Worm (Caenorhabditis elegans): ENCODE measurements around the gene Y57G7A.1.

Y57G7A.1 gene

DNA sequence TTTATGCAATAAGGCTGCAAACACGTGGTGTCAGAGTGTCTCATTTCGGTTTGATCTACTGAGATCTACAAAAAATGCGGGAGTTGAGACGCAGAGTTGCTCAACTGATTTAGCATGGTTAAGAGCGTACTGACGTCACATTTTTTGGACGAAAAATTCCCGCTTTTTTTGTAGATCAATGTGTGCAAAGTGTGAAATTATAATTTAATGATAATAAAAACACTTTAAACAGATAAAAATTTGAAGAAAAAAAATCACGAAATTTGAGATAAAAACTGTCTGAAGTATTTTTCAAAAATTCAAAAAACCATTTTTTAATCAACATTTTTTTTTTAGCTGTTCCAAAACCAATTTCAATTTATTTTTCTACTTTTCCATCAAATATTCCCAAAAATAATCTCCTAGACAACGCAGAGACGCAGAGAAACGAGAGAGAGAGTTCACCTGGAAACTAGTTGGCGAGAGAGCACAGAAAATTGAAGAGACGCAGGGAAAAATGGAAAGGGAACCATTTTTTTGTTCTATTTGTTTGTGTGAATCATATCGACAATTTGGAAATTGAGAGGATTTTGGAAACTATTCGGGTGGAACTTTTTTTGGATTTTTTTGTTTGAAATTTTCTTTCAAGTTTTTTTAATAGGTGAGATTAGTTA lies 1.1 kb upstream of the Y57G7A.1 start:
- TF ChIP-seq W03F9.2 (tag; optimal IDR thresholded peaks at IDR 0.05) (no peak), dao-5 (tag; optimal IDR thresholded peaks at IDR 0.05) (no peak), him-1 (tag; optimal IDR thresholded peaks at IDR 0.05) (no peak)

DNA sequence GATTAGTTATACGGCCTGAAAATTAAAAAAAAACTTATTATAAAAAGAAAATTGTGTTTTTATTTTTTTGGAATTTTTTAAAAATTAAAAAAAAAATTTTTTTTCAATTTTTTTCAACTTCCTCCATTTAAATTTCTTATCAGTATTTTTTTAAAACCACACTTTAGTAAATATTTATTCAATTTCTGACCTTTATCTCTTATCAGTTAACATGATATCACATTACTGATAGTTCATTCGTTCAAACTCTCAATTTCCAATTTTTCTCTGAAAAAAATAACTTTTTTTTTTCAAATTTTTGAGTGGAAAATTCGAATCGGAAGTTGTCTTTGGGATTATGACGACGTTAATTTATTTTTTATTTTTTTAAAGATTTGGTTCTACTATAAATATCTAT lies 574 bp upstream of the Y57G7A.1 start:
- TF ChIP-seq W03F9.2 (tag; optimal IDR thresholded peaks at IDR 0.05) (no peak), dao-5 (tag; optimal IDR thresholded peaks at IDR 0.05) (no peak)

DNA sequence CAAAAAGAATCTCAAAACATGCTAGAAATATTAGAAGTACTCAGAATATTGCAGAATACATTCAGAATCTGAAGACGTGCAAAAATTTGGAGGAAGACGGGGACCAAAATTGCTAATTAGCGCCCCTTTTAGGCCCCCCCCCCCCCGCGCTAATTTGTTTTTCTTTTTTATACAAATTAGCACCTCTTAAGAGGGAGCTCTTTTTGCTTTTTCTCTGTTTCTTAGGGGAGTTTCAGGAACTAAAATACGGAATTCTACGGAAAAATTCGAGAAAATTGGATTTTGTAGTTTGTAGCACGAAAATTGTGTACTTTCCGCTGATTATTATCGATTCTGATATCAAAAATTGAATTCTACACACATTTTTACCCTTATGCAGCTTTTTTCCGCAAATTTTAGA lies 3.3 kb downstream of the Y57G7A.1 start, which contains the start of gene glb-31:
Gene glb-31 (minus strand): TSS at position 101 of the 400 bp plus-strand sequence.
- no peak for TF ChIP-seq W03F9.2 (tag; optimal IDR thresholded peaks at IDR 0.05)
- no peak for TF ChIP-seq dao-5 (tag; optimal IDR thresholded peaks at IDR 0.05)
- TF ChIP-seq him-1 (tag; optimal IDR thresholded peaks at IDR 0.05): no peak

DNA sequence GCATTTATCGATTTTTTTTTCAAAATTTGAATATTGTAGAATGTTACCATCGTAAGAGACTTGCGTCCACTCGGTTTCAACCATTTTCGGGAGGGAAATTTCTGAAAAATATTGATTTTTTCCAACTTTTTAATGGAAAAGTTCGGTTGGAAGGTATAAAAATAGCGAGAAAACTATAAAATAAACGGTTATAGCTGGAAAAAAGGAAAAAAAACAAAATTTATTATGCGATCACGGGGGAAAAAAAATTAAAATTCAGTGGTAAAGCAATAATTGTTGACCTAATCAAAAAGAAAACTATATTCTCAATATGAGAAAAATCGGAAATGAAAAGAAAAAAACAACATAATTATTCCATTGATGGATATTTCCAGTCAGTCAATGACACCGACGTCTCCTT lies 7.8 kb downstream of the Y57G7A.1 start, which contains the start of gene emc-2:
Gene emc-2 (minus strand): TSS at position 101 of the 400 bp plus-strand sequence.
- TF ChIP-seq dao-5 (tag; optimal IDR thresholded peaks at IDR 0.05): no peak
- TF ChIP-seq W03F9.2 (tag; optimal IDR thresholded peaks at IDR 0.05): no peak
- no peak for TF ChIP-seq him-1 (tag; optimal IDR thresholded peaks at IDR 0.05)

DNA sequence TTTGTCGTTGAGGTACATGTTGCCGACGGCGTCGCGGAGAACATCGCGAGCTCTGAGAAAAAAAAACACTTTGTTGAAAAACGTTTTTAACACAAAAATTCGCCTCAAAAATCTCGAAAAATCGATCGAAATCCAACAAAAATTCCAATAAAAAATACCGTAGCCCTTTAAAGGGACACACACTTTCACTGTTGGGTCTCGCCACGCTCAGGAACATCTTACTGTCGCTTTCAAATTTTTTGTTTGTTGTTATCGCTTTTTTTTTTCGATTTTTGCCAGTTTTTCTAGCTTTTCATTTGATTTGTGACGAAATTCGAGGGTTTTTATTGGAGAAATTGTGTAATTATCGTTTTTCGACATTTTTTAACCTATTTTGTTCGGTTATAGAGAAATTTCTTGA lies 8.3 kb downstream of the Y57G7A.1 start:
- TF ChIP-seq W03F9.2 (tag; optimal IDR thresholded peaks at IDR 0.05): peak; percentile 34
- no peak for TF ChIP-seq dao-5 (tag; optimal IDR thresholded peaks at IDR 0.05)

DNA sequence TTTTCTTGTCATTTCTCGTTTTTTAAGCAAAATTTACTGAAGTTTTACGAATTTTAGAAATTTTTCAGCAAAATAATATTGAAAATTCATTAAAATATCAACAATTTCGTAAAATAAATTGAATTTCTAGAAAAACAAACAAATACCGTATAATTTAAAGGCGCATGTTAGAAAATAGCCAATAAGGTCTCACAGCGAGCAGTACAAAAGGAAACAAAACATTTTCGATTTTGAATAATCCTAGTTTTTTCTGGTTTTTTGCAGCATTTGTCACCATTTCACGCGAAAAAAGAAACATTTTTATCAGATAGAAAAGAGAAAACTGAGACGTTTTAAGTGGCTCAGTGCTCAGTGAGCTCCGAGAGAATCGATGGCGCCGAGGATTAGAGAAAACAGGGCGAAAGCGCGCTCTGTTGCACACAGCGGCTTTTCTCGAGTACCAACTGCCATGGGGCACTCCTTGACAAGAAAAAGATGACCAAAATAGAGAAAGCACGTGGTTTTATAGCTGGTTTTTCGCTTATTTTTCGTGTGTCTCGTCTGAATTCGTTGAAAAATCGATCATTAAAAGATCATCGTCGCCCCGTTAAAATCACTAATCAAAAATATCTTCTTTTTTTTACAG lies 11.7 kb downstream of the Y57G7A.1 start, which contains the start of the genes alh-6 and fcho-1:
Gene alh-6 (minus strand): TSS at position 242 of the 625 bp plus-strand sequence.
Gene fcho-1 (plus strand): TSS at position 624 of the 625 bp plus-strand sequence.
- TF ChIP-seq him-1 (tag; optimal IDR thresholded peaks at IDR 0.05) (no peak), dao-5 (tag; optimal IDR thresholded peaks at IDR 0.05) (no peak), W03F9.2 (tag; optimal IDR thresholded peaks at IDR 0.05) (peak; percentile 10)

DNA sequence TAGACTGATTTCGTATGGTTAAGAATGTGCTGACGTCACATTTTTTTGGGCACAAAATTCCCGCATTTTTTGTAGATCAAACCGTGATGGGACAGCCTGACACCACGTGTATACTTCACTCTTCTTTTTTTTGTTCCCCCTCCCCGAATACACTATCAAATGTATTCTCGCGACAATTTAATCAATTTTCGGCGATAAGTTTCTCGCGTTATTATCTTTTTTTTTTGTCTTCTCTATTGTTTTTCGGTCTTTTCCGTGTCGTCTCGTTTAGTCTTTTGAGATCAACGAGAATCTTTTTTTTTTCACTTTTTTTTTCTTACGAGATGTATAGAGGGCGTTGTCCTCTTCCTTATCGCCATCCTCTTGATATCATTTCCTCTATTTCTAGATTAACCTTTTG lies 17.0 kb downstream of the Y57G7A.1 start:
- TF ChIP-seq W03F9.2 (tag; optimal IDR thresholded peaks at IDR 0.05) (no peak), dao-5 (tag; optimal IDR thresholded peaks at IDR 0.05) (no peak), him-1 (tag; optimal IDR thresholded peaks at IDR 0.05) (no peak)

DNA sequence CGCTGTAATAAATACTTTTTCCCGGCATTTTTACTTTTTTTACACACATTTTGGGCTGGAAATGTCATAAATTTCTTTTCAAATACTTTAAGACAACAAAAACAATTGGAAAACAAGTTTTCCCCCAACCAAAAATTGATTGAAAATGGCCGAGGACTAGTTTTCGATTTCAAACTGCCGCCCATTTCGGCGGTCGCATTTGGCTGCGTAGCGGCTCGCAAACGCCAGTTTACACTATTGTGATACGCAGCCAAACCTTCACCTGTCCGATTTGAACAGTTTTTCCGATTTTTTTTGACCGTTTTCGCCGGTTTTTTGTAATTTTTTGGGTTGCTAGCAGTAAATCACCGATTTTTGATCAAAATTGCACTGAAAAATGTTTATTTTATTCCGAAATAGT lies 22.1 kb downstream of the Y57G7A.1 start:
- peak; percentile 72 for TF ChIP-seq him-1 (tag; optimal IDR thresholded peaks at IDR 0.05)
- TF ChIP-seq dao-5 (tag; optimal IDR thresholded peaks at IDR 0.05): peak; percentile 10
- TF ChIP-seq W03F9.2 (tag; optimal IDR thresholded peaks at IDR 0.05): peak; percentile 94

DNA sequence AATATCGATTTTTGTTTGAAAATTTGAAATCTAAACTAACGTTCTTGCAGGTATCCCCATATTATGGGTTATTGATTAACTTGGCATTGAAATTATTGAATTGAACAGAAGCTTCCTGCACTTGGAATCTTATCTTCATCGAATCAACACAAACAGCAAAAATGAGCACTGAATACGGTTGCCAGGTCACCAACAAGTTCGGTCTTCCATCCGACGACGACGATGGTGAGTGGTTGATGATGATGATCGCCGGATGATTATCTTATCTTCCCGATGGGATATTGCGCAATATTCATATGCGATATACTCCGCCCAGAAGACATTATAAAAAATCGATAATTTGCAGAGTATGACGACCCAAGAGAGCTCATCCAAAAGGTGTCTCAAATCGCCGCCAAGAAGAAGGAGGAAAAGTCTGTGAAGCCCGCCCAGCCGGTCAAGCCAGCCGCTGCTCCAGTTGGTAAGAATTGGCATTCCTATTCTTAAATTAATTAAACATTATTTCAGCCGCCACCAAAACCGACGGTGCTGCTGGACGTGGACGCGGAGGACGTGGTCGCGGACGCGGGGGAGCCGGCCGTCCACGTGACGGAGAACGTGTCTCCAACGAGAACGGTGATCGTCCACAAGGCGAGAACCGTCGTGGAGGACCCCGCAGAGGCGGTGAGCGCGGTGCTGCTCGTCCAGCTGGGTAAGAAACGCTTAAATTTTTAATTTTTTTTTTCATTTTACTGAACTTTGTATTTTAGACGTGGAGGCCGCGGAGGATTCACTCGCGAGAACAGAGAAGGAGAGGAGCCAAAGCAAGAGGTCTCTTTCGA lies 22.9 kb downstream of the Y57G7A.1 start, which contains the start of gene vig-1:
Gene vig-1 (plus strand): TSS at position 51 of the 821 bp plus-strand sequence.
- TF ChIP-seq dao-5 (tag; optimal IDR thresholded peaks at IDR 0.05): no peak
- TF ChIP-seq W03F9.2 (tag; optimal IDR thresholded peaks at IDR 0.05): no peak
- no peak for TF ChIP-seq him-1 (tag; optimal IDR thresholded peaks at IDR 0.05)

DNA sequence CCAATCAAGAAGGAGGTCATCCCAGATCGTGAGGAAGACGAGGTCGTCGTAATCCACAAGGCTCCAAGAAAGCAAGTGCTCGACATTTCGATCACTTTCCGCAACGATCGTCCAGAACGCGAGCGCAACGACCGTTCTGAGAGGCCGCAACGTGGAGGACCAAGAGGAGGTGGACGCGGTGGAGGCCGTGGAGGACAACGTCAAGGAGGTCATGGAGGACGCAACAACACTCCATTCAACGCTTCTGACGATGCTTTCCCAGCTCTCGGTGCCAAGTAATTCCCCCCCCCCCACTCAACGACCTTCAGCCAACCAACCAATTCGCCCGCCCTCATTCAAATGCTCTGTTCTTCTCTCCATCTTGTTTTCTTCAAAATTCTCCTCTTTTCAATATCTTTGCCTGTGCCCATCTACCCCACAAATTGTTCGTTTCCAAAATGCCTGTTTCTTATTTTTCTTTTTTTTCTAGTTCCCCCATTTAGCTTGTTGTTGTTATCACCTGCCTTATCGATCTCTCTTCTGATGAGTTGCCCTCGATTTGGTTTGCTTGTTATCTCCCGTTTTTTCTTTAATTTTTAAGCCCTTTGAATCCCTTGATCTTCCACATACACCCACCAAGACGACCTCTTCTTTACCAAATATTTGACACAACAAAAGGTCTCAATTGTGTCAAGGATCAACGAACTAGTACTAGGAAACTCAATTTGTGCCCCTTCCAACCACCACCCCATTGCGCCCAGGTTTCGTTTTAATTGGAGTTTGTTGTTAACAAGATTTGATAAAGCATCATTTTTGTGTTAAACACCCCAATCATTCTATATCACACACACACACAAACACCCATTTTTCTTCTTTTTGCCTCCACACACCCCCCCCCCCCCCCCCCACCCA lies 24.3 kb downstream of the Y57G7A.1 start:
- TF ChIP-seq dao-5 (tag; optimal IDR thresholded peaks at IDR 0.05) (no peak), W03F9.2 (tag; optimal IDR thresholded peaks at IDR 0.05) (no peak), him-1 (tag; optimal IDR thresholded peaks at IDR 0.05) (no peak)

DNA sequence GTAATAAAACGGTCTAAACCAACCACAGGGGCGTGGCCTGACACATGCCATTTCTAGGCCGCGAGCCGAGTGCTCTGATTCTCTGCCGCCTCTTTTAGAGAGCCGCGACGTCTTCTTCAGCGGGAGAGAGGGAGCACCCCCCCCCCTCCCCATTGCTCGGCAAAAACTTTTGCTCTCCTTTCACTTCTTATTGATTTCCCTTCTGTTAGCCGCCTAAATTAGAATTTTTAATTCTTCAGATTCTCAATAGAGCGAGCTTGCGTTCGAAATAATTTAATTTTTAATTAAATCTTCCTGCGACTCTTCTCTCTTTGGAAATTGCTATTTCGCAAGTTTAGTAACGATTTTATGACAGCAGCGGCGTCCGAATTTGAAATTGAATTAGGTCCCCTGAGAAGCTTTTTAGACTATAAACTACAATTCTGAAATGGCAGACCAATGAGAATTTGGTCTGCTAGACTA lies 25.0 kb downstream of the Y57G7A.1 start:
- TF ChIP-seq him-1 (tag; optimal IDR thresholded peaks at IDR 0.05) (peak; percentile 72), dao-5 (tag; optimal IDR thresholded peaks at IDR 0.05) (no peak)

DNA sequence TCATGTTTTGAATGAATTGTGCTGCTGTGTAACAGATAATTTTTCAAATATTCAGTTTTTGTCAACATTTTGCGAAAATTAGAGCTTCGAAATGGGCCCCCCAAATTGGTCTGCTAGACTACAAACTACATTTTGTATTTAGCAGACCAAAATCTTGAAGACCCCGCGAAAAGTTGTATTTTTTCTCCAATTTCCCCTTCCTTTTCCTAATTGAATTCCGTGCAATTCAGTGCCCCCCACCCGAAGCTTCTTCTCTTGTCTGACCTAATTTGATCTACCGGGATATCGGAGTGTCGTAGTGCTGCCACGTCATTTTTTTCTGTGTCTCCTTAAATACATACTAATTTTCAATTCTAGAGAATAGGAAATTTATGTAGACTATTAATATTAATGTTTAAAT lies 25.7 kb downstream of the Y57G7A.1 start:
- TF ChIP-seq him-1 (tag; optimal IDR thresholded peaks at IDR 0.05) (no peak), dao-5 (tag; optimal IDR thresholded peaks at IDR 0.05) (no peak)

DNA sequence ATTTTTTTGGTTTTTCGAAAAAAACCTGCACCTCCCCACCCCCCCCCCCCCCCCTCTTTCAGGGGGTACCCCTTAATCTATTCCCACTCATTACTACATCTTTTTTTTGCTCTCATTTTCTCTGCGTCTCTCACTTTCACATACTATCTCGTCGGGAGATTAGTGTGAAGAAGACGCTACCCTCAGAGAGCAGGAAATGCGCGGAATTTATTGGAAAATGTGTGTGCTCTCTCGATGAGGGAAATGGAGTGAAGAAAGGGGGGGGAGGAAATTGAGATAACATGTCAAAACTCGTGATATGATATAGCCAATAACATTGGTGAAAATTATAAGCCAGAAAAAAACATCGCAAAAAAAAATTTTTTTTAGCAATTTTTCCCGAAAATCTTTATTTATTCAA lies 27.3 kb downstream of the Y57G7A.1 start:
- TF ChIP-seq him-1 (tag; optimal IDR thresholded peaks at IDR 0.05): no peak

Data from whole organism, L4/young adult.